Fruit fly (Drosophila melanogaster) S2 (cell line): Measurements from ENCODE around the gene sxe2.

Source experiments
- CG8478 ChIP-seq: fragments of >200 bp; optimal IDR thresholded peaks from 2 replicates; lab custom pipeline; 2018
- CTCF ChIP-seq, 2 experiments: fragments of >200 bp; optimal IDR thresholded peaks; 2 replicates each; lab custom pipeline; 2018

- TF ChIP-seq CG8478 (lab: Kevin White, UChicago) (no peak), CTCF (optimal IDR thresholded peaks at IDR 0.05; lab: Kevin White, UChicago) (no peak)
Measured at dm6 chr3R:16051329-16051679, 32.4 kb upstream of the sxe2 start.
